Worm (Caenorhabditis elegans) whole organism, L4/young adult: Measurements from ENCODE around the gene hyl-2.

ENCODE experiments used
- dao-5 ChIP-seq: sonication (generic microtip); optimal IDR thresholded peaks from 2 replicates; lab custom pipeline; 2016; ENCODE audit warnings: missing genotype, missing genetic modification characterization, moderate library complexity, missing compliant biosample characterization
- him-1 ChIP-seq: sonication (generic microtip); optimal IDR thresholded peaks from 2 replicates; lab custom pipeline; 2016; ENCODE audit warnings: missing genotype, missing genetic modification reagents, missing genetic modification characterization, missing compliant biosample characterization

DNA sequence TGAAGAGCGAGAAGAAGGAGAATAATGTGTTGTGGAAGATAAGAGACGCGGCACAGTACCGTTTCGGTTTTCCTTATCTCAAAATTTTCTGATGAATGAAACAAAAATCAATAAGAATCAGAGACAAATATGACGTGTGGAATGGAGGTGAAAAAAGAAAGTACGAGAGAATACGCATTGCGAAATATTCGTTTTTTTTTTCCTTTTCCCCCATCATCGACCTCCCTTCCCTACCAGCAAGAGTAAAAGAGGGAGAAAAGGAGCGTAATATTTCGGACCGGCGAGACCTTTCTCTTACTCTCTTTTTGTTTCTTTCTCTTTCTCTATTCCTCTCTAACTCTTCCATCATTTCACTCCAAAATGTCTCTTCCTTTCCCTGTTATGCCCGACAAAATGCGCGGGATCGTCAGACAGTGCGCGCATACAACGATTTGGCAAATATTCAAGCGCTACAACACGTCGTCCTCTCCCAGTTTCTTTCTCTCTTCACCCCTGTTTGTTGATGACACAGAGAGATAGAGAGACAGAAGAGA, 36.9 kb downstream of the hyl-2 start:
- TF ChIP-seq dao-5 (tag; lab: Kevin White, UChicago) (no peak), him-1 (tag; lab: Kevin White, UChicago) (no peak)
